Fruit fly (Drosophila melanogaster) Kc167 (cell line): ENCODE data around the gene Cpr62Ba.

Experiments used
- Myc ChIP-seq: fragments of >200 bp; optimal IDR thresholded peaks from 2 replicates; lab custom pipeline; 2017; ENCODE audit warnings: missing external identifiers
- Sin3A ChIP-seq: fragments of >200 bp; optimal IDR thresholded peaks from 2 replicates; lab custom pipeline; 2018; ENCODE audit warnings: missing external identifiers
- h ChIP-seq: fragments of >200 bp; optimal IDR thresholded peaks from 3 replicates; lab custom pipeline; 2018; ENCODE audit warnings: missing external identifiers
- insv ChIP-seq: fragments of >200 bp; optimal IDR thresholded peaks from 3 replicates; lab custom pipeline; 2018; ENCODE audit warnings: missing external identifiers
- psq ChIP-seq: fragments of >200 bp; optimal IDR thresholded peaks from 2 replicates; lab custom pipeline; 2017; ENCODE audit warnings: missing external identifiers
- ttk ChIP-seq: sonication (Bioruptor generic); optimal IDR thresholded peaks from 2 replicates; lab custom pipeline; 2017; ENCODE audit warnings: missing external identifiers

Cpr62Ba gene

dm6 chr3L:1817405-1817804, 14.2 kb downstream of the Cpr62Ba start:
- TF ChIP-seq ttk (lab: Kevin White, UChicago): no peak

dm6 chr3L:1816614-1817013, 15.0 kb downstream of the Cpr62Ba start:
- no peak for TF ChIP-seq h
- no peak for TF ChIP-seq psq (lab: Kevin White, UChicago)
- TF ChIP-seq Sin3A (lab: Kevin White, UChicago): no peak
- no peak for TF ChIP-seq Myc (lab: Kevin White, UChicago)
- no peak for TF ChIP-seq ttk (lab: Kevin White, UChicago)
- TF ChIP-seq insv: no peak

- TF ChIP-seq Sin3A (lab: Kevin White, UChicago) (no peak), psq (lab: Kevin White, UChicago) (no peak), insv (no peak), Myc (lab: Kevin White, UChicago) (no peak), h (no peak), ttk (lab: Kevin White, UChicago) (no peak)
These were observed 21.3 kb downstream of the Cpr62Ba start, which contains the start of gene GV1 for dm6 chr3L:1810288-1810687. GV1 (plus strand) TSS chr3L:1810588.

dm6 chr3L:1808631-1809030, 23.0 kb downstream of the Cpr62Ba start:
- no peak for TF ChIP-seq insv

- TF ChIP-seq ttk (lab: Kevin White, UChicago) (no peak), Myc (lab: Kevin White, UChicago) (no peak), h (no peak), psq (lab: Kevin White, UChicago) (peak; percentile 58), Sin3A (lab: Kevin White, UChicago) (no peak)
These were observed 28.8 kb downstream of the Cpr62Ba start, which contains the start of the genes JTBR and CG42676 for dm6 chr3L:1802802-1803201. JTBR (minus strand) TSS chr3L:1802856. CG42676 (plus strand) TSS chr3L:1803107.

dm6 chr3L:1798649-1799048, 32.9 kb downstream of the Cpr62Ba start, which contains the start of gene Patj:
Patj (plus strand) TSS chr3L:1798803.
- TF ChIP-seq h (no peak), Myc (lab: Kevin White, UChicago) (no peak), Sin3A (lab: Kevin White, UChicago) (no peak), insv (no peak), psq (lab: Kevin White, UChicago) (no peak), ttk (lab: Kevin White, UChicago) (no peak)

- TF ChIP-seq Sin3A (lab: Kevin White, UChicago) (no peak), psq (lab: Kevin White, UChicago) (no peak), ttk (lab: Kevin White, UChicago) (no peak), insv (no peak), Myc (lab: Kevin White, UChicago) (no peak)
These were observed 34.6 kb downstream of the Cpr62Ba start, which contains the start of gene CG12020 for dm6 chr3L:1797005-1797404. CG12020 (plus strand) TSS chr3L:1797305.

- no peak for TF ChIP-seq Sin3A (lab: Kevin White, UChicago)
- no peak for TF ChIP-seq h
- TF ChIP-seq psq (lab: Kevin White, UChicago): no peak
- TF ChIP-seq ttk (lab: Kevin White, UChicago): no peak
- TF ChIP-seq insv: no peak
- no peak for TF ChIP-seq Myc (lab: Kevin White, UChicago)
These were observed 36.5 kb downstream of the Cpr62Ba start, which contains the start of the genes alpha-Spec, dlt and Cdc37 for dm6 chr3L:1794943-1795696. alpha-Spec (minus strand) TSS chr3L:1795328. dlt (minus strand) TSS chr3L:1795328. Cdc37 (plus strand) TSS chr3L:1795392.

dm6 chr3L:1794164-1794942, 37.2 kb downstream of the Cpr62Ba start:
- TF ChIP-seq insv: no peak
- no peak for TF ChIP-seq Myc (lab: Kevin White, UChicago)
- TF ChIP-seq ttk (lab: Kevin White, UChicago): no peak
- TF ChIP-seq h: no peak
- no peak for TF ChIP-seq Sin3A (lab: Kevin White, UChicago)
- no peak for TF ChIP-seq psq (lab: Kevin White, UChicago)

dm6 chr3L:1789339-1789738, 42.2 kb downstream of the Cpr62Ba start:
- TF ChIP-seq insv: no peak
- no peak for TF ChIP-seq ttk (lab: Kevin White, UChicago)
- TF ChIP-seq psq (lab: Kevin White, UChicago): no peak
- TF ChIP-seq Sin3A (lab: Kevin White, UChicago): no peak
- TF ChIP-seq Myc (lab: Kevin White, UChicago): no peak

- no peak for TF ChIP-seq insv
- TF ChIP-seq ttk (lab: Kevin White, UChicago): no peak
- no peak for TF ChIP-seq h
- no peak for TF ChIP-seq Sin3A (lab: Kevin White, UChicago)
- TF ChIP-seq Myc (lab: Kevin White, UChicago): no peak
- TF ChIP-seq psq (lab: Kevin White, UChicago): no peak
These were observed 47.5 kb downstream of the Cpr62Ba start for dm6 chr3L:1784092-1784491.

dm6 chr3L:1777249-1777648, 54.3 kb downstream of the Cpr62Ba start, which contains the start of the genes CG2021 and mRpL46:
CG2021 (minus strand) TSS chr3L:1777411.
mRpL46 (plus strand) TSS chr3L:1777439.
- TF ChIP-seq ttk (lab: Kevin White, UChicago) (no peak), insv (no peak), psq (lab: Kevin White, UChicago) (no peak), h (no peak), Sin3A (lab: Kevin White, UChicago) (no peak), Myc (lab: Kevin White, UChicago) (no peak)
